Worm (Caenorhabditis elegans) whole organism, mixed stage, embryonic: ENCODE results near the gene C05B5.16.
A peak's percentile ranks its signal among the peaks of the same experiment; 100 is the strongest.

ENCODE experiments used
- M03D4.4 ChIP-seq: sonication (generic microtip); optimal IDR thresholded peaks from 2 replicates; lab custom pipeline; 2017; ENCODE audit warnings: mild to moderate bottlenecking, missing genetic modification characterization, missing compliant biosample characterization
- bed-3 ChIP-seq: fragments of 200-800 bp; sonication (Bioruptor generic); optimal IDR thresholded peaks from 3 replicates; lab custom pipeline; 2018; ENCODE audit warnings: mild to moderate bottlenecking, missing genetic modification characterization, moderate library complexity, missing compliant biosample characterization
- blmp-1 ChIP-seq: fragments of 150-350 bp; optimal IDR thresholded peaks from 2 replicates; lab custom pipeline; 2014; ENCODE audit warnings: missing biosample characterization, missing genetic modification characterization
- ceh-39 ChIP-seq: fragments of 150-350 bp; optimal IDR thresholded peaks from 2 replicates; lab custom pipeline; 2014; ENCODE audit warnings: missing biosample characterization, missing genetic modification characterization
- ceh-43 ChIP-seq: fragments of 200-800 bp; sonication (Bioruptor generic); optimal IDR thresholded peaks from 2 replicates; lab custom pipeline; 2018; ENCODE audit warnings: mild to moderate bottlenecking, missing genetic modification characterization, moderate library complexity, missing compliant biosample characterization
- ceh-83 ChIP-seq: fragments of 200-800 bp; sonication (Bioruptor generic); optimal IDR thresholded peaks from 2 replicates; lab custom pipeline; 2018; ENCODE audit warnings: mild to moderate bottlenecking, missing genetic modification characterization, missing compliant biosample characterization
- ces-1 ChIP-seq: fragments of 150-350 bp; optimal IDR thresholded peaks from 2 replicates; lab custom pipeline; 2014; ENCODE audit warnings: missing biosample characterization, missing genetic modification reagents, missing genetic modification characterization
- cnd-1 ChIP-seq: fragments of 200-800 bp; sonication (Bioruptor generic); optimal IDR thresholded peaks from 2 replicates; lab custom pipeline; 2018; ENCODE audit warnings: mild to moderate bottlenecking, missing genetic modification characterization, missing compliant biosample characterization
- drap-1 ChIP-seq: fragments of 200-800 bp; sonication (Bioruptor generic); optimal IDR thresholded peaks from 3 replicates; lab custom pipeline; 2018; ENCODE audit warnings: mild to moderate bottlenecking, missing genetic modification characterization, missing compliant biosample characterization
- elt-1 ChIP-seq: sonication (generic microtip); optimal IDR thresholded peaks from 2 replicates; lab custom pipeline; 2017; ENCODE audit warnings: missing genetic modification characterization, mild to moderate bottlenecking, missing compliant biosample characterization, antibody characterized with exemption, moderate library complexity, borderline replicate concordance; ENCODE audit not compliant: insufficient read depth
- flh-1 ChIP-seq: fragments of 200-800 bp; sonication (Bioruptor generic); optimal IDR thresholded peaks from 2 replicates; lab custom pipeline; 2018; ENCODE audit warnings: mild to moderate bottlenecking, missing genetic modification characterization, moderate library complexity, missing compliant biosample characterization
- ham-2 ChIP-seq: fragments of 200-800 bp; sonication (Bioruptor generic); optimal IDR thresholded peaks from 2 replicates; lab custom pipeline; 2018; ENCODE audit warnings: mild to moderate bottlenecking, missing genetic modification characterization, missing compliant biosample characterization
- hlh-1 ChIP-seq: fragments of 150-350 bp; optimal IDR thresholded peaks from 2 replicates; lab custom pipeline; 2014; ENCODE audit warnings: missing biosample characterization, missing genetic modification reagents, missing genetic modification characterization
- lin-13 ChIP-seq: fragments of 150-350 bp; optimal IDR thresholded peaks from 2 replicates; lab custom pipeline; 2014; ENCODE audit warnings: missing biosample characterization, missing genetic modification characterization
- lin-32 ChIP-seq: fragments of 200-800 bp; sonication (Bioruptor generic); optimal IDR thresholded peaks from 2 replicates; lab custom pipeline; 2018; ENCODE audit warnings: mild to moderate bottlenecking, missing genetic modification characterization, missing compliant biosample characterization
- lsy-2 ChIP-seq: fragments of 150-350 bp; optimal IDR thresholded peaks from 2 replicates; lab custom pipeline; 2014; ENCODE audit warnings: missing biosample characterization, missing genetic modification characterization
- mab-5 ChIP-seq: fragments of 150-350 bp; optimal IDR thresholded peaks from 2 replicates; lab custom pipeline; 2014; ENCODE audit warnings: missing biosample characterization, missing genetic modification characterization
- mls-2 ChIP-seq: sonication (generic microtip); optimal IDR thresholded peaks from 2 replicates; lab custom pipeline; 2016; ENCODE audit warnings: mild to moderate bottlenecking, missing genetic modification characterization, moderate library complexity, missing compliant biosample characterization
- nhr-12 ChIP-seq: fragments of 150-350 bp; optimal IDR thresholded peaks from 2 replicates; lab custom pipeline; 2014; ENCODE audit warnings: missing biosample characterization, missing genetic modification characterization
- nhr-2 ChIP-seq: fragments of 150-350 bp; optimal IDR thresholded peaks from 2 replicates; lab custom pipeline; 2014; ENCODE audit warnings: missing biosample characterization, missing genetic modification characterization
- nhr-237 ChIP-seq: fragments of 150-350 bp; optimal IDR thresholded peaks from 2 replicates; lab custom pipeline; 2014; ENCODE audit warnings: missing biosample characterization, missing genetic modification characterization
- nhr-28 ChIP-seq: fragments of 150-350 bp; optimal IDR thresholded peaks from 2 replicates; lab custom pipeline; 2014; ENCODE audit warnings: missing biosample characterization, missing genetic modification characterization
- nhr-76 ChIP-seq: sonication (generic microtip); optimal IDR thresholded peaks from 2 replicates; lab custom pipeline; 2017; ENCODE audit warnings: missing biosample characterization, missing genetic modification characterization
- pha-4 ChIP-seq: fragments of 150-350 bp; optimal IDR thresholded peaks from 2 replicates; lab custom pipeline; 2018; ENCODE audit warnings: missing biosample characterization, missing genetic modification reagents, missing genetic modification characterization
- sem-2 ChIP-seq: fragments of 200-800 bp; sonication (Bioruptor generic); optimal IDR thresholded peaks from 2 replicates; lab custom pipeline; 2018; ENCODE audit warnings: mild to moderate bottlenecking, missing genetic modification characterization, missing compliant biosample characterization
- snpc-4 ChIP-seq: fragments of 150-350 bp; optimal IDR thresholded peaks from 2 replicates; lab custom pipeline; 2014; ENCODE audit warnings: missing biosample characterization, missing genetic modification characterization
- sptf-1 ChIP-seq: sonication (generic microtip); optimal IDR thresholded peaks from 2 replicates; lab custom pipeline; 2017; ENCODE audit warnings: mild to moderate bottlenecking, missing genetic modification characterization, moderate library complexity, missing compliant biosample characterization
- tbx-8 ChIP-seq: fragments of 200-800 bp; sonication (Bioruptor generic); optimal IDR thresholded peaks from 2 replicates; lab custom pipeline; 2018; ENCODE audit warnings: mild to moderate bottlenecking, missing genetic modification characterization, moderate library complexity, missing compliant biosample characterization
- unc-120 ChIP-seq: sonication (generic microtip); optimal IDR thresholded peaks from 2 replicates; lab custom pipeline; 2017; ENCODE audit warnings: missing genetic modification characterization, missing compliant biosample characterization; ENCODE audit not compliant: poor library complexity, severe bottlenecking
- unc-39 ChIP-seq: fragments of 150-350 bp; optimal IDR thresholded peaks from 2 replicates; lab custom pipeline; 2014; ENCODE audit warnings: missing biosample characterization, missing genetic modification characterization
- zip-8 ChIP-seq: fragments of 150-350 bp; optimal IDR thresholded peaks from 2 replicates; lab custom pipeline; 2014; ENCODE audit warnings: missing biosample characterization, missing genetic modification characterization
- ztf-11 ChIP-seq: fragments of 150-350 bp; optimal IDR thresholded peaks from 2 replicates; lab custom pipeline; 2014; ENCODE audit warnings: missing biosample characterization, missing genetic modification characterization

Gene C05B5.16

DNA sequence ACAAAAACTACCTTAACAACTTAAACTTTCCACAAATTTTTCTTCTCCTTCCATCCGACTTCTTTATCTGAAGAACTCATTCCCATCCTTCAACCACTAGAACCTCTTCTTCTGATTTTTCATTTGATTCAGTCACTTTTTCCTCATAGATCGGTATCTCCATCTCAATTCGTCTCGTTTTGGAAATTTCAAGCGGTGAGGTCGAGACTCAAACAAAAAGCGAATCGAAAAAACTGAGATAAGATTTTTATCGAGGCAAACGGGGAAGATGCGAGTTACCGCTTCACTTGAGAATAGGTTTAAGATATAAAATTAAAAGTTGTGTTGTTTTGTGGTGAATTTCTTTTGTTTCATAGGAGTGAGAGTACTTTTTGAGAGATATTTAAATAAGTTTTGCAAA is 20.9 kb upstream of the C05B5.16 start:
- TF ChIP-seq ham-2 (GFP tag; lab: Kevin White, UChicago) = no peak
- no peak for TF ChIP-seq lin-32
- no peak for TF ChIP-seq ztf-11 (tag; lab: Kevin White, UChicago)
- TF ChIP-seq flh-1 (GFP tag; lab: Kevin White, UChicago) = no peak
- no peak for TF ChIP-seq drap-1 (GFP tag; lab: Kevin White, UChicago)
- TF ChIP-seq ces-1 = no peak
- TF ChIP-seq lin-13 (tag; lab: Kevin White, UChicago) = no peak
- no peak for TF ChIP-seq ceh-43
- TF ChIP-seq mab-5 (tag; lab: Kevin White, UChicago) = no peak
- TF ChIP-seq pha-4 (tag; lab: Kevin White, UChicago) = no peak
- TF ChIP-seq unc-39 = no peak
- no peak for TF ChIP-seq ceh-39 (tag; lab: Kevin White, UChicago)
- no peak for TF ChIP-seq bed-3 (GFP tag; lab: Kevin White, UChicago)
- no peak for TF ChIP-seq tbx-8
- TF ChIP-seq nhr-76 = no peak
- no peak for TF ChIP-seq sem-2 (GFP tag; lab: Kevin White, UChicago)
- TF ChIP-seq M03D4.4 (tag; lab: Kevin White, UChicago) = no peak
- TF ChIP-seq zip-8 (tag; lab: Kevin White, UChicago) = no peak

DNA sequence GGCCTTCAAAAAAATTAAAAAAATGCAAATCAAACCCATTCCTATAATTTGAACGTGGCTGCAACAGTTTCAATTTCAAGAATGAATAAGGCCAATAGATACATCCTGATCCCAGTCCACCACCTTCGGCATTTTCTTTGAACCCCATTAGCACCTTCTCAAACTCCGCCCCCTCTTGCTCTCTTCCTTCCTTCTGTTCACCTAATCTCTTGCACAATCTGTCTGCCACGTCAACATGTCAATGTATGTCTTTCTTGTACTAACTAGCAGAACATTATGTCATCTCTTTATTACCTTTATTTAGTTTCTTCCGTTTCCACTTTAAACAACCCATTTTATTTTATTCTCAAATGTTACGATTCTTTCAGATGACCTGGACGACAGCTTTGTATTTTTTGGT is 18.7 kb upstream of the C05B5.16 start, which contains the start of gene C05B5.4:
C05B5.4 (plus strand) TSS at position 351 of the 400 bp plus-strand sequence.
- TF ChIP-seq snpc-4 = no peak
- TF ChIP-seq flh-1 (GFP tag; lab: Kevin White, UChicago) = no peak
- peak; percentile 84 for TF ChIP-seq nhr-2 (tag; lab: Kevin White, UChicago)
- peak; percentile 23 for TF ChIP-seq zip-8 (tag; lab: Kevin White, UChicago)
- TF ChIP-seq nhr-28 (tag; lab: Kevin White, UChicago) = no peak

DNA sequence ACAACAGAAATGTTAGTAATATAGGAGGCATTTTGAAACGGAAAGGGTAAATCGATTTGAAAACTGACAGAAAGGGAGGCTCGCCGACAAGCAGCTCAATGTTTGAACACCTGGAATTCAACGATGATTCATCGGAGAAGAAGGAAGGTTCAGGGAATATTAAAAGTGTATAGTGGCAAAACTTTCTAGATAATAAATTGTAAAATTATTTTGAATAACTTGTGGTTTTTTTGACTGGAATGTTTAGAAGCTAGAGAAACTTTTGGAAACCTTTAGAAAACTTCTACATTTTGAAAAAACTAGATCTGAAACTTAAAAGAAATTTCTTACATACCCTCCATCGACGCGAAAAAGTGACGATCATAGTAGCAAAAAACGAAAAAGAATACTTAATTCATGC is 14.3 kb upstream of the C05B5.16 start, which contains the start of gene pqn-8:
pqn-8 (minus strand) TSS at position 101 of the 400 bp plus-strand sequence.
- TF ChIP-seq nhr-12 (tag; lab: Kevin White, UChicago) (no peak), elt-1 (no peak), unc-120 (tag; lab: Kevin White, UChicago) (no peak), lin-13 (tag; lab: Kevin White, UChicago) (no peak), sem-2 (GFP tag; lab: Kevin White, UChicago) (no peak), drap-1 (GFP tag; lab: Kevin White, UChicago) (no peak), bed-3 (GFP tag; lab: Kevin White, UChicago) (no peak), lin-32 (no peak), ham-2 (GFP tag; lab: Kevin White, UChicago) (no peak), mab-5 (tag; lab: Kevin White, UChicago) (no peak), nhr-237 (no peak), ces-1 (no peak), ceh-83 (no peak), flh-1 (GFP tag; lab: Kevin White, UChicago) (no peak), blmp-1 (tag; lab: Kevin White, UChicago) (no peak), unc-39 (no peak), hlh-1 (tag; lab: Kevin White, UChicago) (no peak), sptf-1 (tag; lab: Kevin White, UChicago) (no peak)
- TF ChIP-seq, all 35 proteins: peak for 0

DNA sequence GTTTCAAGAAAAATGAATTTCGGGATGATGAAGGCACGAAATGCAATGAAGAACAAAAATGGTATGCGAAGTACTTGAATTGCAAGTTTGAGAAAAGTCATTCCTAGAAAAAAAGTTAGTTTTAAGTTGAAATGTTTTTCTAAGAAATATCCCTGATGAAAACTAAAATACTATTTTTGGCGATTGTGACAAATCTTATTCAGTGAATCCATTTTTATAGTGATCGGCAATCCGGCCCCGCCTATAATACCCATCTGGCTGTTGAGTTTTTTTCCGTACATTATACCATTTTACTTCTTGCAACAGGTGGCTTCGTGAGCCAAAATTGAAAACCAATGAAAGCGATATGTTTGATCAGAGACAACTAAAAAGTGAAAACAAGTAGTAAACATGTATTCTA is 13.0 kb upstream of the C05B5.16 start, which contains the start of gene C05B5.17:
C05B5.17 (minus strand) TSS at position 101 of the 400 bp plus-strand sequence.
- TF ChIP-seq mab-5 (tag; lab: Kevin White, UChicago) (no peak), blmp-1 (tag; lab: Kevin White, UChicago) (no peak), lin-32 (no peak), sptf-1 (tag; lab: Kevin White, UChicago) (no peak), ceh-43 (no peak), bed-3 (GFP tag; lab: Kevin White, UChicago) (no peak), nhr-12 (tag; lab: Kevin White, UChicago) (no peak), drap-1 (GFP tag; lab: Kevin White, UChicago) (no peak), snpc-4 (no peak), hlh-1 (tag; lab: Kevin White, UChicago) (no peak), zip-8 (tag; lab: Kevin White, UChicago) (no peak), nhr-28 (tag; lab: Kevin White, UChicago) (no peak), lsy-2 (tag; lab: Kevin White, UChicago) (no peak), unc-120 (tag; lab: Kevin White, UChicago) (no peak), unc-39 (no peak)
- TF ChIP-seq, all 35 proteins: peak for 0

DNA sequence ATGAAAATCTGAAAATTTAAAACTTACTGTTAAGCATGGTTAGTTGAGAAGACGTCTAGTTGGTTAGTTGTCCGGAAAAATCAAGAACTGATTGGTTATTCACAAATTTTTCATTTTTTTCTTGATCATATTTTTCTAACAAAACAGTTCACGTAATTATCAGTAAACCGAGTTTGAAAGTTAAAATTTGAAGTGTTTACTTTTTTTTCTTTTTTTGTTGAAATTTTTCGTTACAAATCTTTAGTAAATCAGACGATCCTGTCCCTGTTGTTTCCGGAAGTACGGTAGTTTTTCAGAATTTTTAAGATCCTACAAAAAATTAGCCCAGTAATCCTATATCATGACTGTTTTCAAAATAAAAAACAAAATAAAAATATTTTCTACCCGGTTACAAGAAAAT is 11.8 kb upstream of the C05B5.16 start, which contains the start of gene C05B5.2:
C05B5.2 (minus strand) TSS at position 101 of the 400 bp plus-strand sequence.
- TF ChIP-seq nhr-237 (no peak), ceh-39 (tag; lab: Kevin White, UChicago) (no peak), mls-2 (tag; lab: Kevin White, UChicago) (no peak), lin-32 (no peak), ceh-83 (no peak), M03D4.4 (tag; lab: Kevin White, UChicago) (no peak), cnd-1 (tag; lab: Kevin White, UChicago) (no peak), mab-5 (tag; lab: Kevin White, UChicago) (no peak)
